Fruit fly (Drosophila melanogaster) whole organism, prepupa: ENCODE measurements around the gene Tmep.

Experiments used
- CG11294 ChIP-seq: fragments of 200-800 bp; sonication (Bioruptor generic); IDR thresholded peaks from 2 replicates; pipeline ENCODE4 v1.3.6; 2022; ENCODE audit warnings: missing biosample characterization, missing genetic modification characterization
- CG15336 ChIP-seq: fragments of 200-800 bp; sonication (Bioruptor generic); IDR thresholded peaks from 2 replicates; pipeline ENCODE4 v1.3.6; 2022; ENCODE audit warnings: missing biosample characterization, missing genetic modification characterization
- Sox102F ChIP-seq: fragments of 200-800 bp; sonication (Bioruptor generic); optimal IDR thresholded peaks from 2 replicates; lab custom pipeline; 2016; ENCODE audit warnings: missing biosample characterization, mild to moderate bottlenecking, missing genetic modification characterization
- fd85E ChIP-seq: fragments of 200-800 bp; sonication (Bioruptor generic); optimal IDR thresholded peaks from 3 replicates; lab custom pipeline; 2016; ENCODE audit warnings: missing biosample characterization, missing genetic modification characterization
- ss ChIP-seq, 2 experiments: fragments of 200-800 bp; sonication (Bioruptor generic); optimal IDR thresholded peaks; 2 replicates in 1 of 2; 3 replicates in 1 of 2; lab custom pipeline; 2017 to 2018; ENCODE audit warnings: mild to moderate bottlenecking in 2 of 2, missing biosample characterization in 2 of 2, missing genetic modification characterization in 2 of 2, moderate library complexity in 1 of 2
- svp ChIP-seq: fragments of 200-800 bp; sonication (Bioruptor generic); peaks from one replicate; lab custom pipeline; 2016; ENCODE audit warnings: missing biosample characterization, missing genetic modification characterization

- TF ChIP-seq fd85E (GFP tag; lab: Kevin White, UChicago): no peak
- TF ChIP-seq CG15336: no peak
- TF ChIP-seq ss (GFP tag; optimal IDR thresholded peaks at IDR 0.05; lab: Kevin White, UChicago): no peak
- TF ChIP-seq svp: no peak
- no peak for TF ChIP-seq Sox102F (GFP tag; lab: Kevin White, UChicago)
- no peak for TF ChIP-seq CG11294
These were observed 11.8 kb downstream of the Tmep start for dm6 chr3L:1580821-1581220.
